Fruit fly (Drosophila melanogaster): ENCODE measurements around the gene bcd.

The bcd gene

DNA sequence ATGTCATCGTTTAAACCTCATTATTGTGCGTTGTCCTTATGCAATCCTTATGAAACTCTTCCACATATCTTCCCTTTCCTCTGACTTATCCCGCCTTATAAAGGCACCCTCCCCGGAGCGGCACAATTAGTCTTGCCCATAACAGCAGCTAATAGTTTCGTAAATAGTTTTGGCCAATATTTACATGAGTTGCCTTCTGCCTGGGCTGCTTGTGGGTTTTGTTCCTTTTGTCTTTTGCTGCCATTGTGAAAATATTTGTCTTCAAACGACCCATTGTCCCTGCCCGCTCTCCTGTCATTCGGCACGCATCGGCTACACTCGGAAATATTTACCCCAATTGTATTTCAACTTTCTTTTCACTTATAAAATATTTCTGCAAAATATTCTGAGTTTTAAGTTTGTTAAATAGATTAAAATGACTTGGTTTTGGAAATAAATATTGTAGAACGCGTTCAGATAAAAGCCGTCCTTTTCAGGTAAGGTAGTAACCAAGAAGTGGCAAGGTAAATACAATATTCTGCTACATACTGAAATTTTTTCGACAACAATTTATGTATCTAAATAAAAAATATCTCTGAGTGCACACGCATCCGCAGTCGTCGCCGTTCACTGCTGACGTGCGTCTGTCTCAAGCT, 35.6 kb downstream of the bcd start (continued):
- peak; percentile 94 for TF ChIP-seq sens (GFP tag)
- no peak for TF ChIP-seq mirr (GFP tag; optimal IDR thresholded peaks at IDR 0.05)
- no peak for TF ChIP-seq CG34422 (GFP tag; IDR thresholded peaks at IDR 0.05)
- TF ChIP-seq CG12942 (GFP tag; optimal IDR thresholded peaks at IDR 0.05) = no peak
- TF ChIP-seq en (GFP tag; optimal IDR thresholded peaks at IDR 0.05) = no peak
- TF ChIP-seq CG4424 (GFP tag; optimal IDR thresholded peaks at IDR 0.05) = peak; percentile 19
- no peak for TF ChIP-seq CG14667 (GFP tag; IDR thresholded peaks at IDR 0.05)
- TF ChIP-seq Sry-β (GFP tag; optimal IDR thresholded peaks at IDR 0.05) = no peak
- TF ChIP-seq CG4328 (GFP tag; optimal IDR thresholded peaks at IDR 0.05) = no peak
- TF ChIP-seq Hand (GFP tag; optimal IDR thresholded peaks at IDR 0.05) = no peak
- TF ChIP-seq Bgb (GFP tag; IDR thresholded peaks at IDR 0.05; ENCODE audit: partially characterized antibody) = no peak
- no peak for TF ChIP-seq eyg (GFP tag; optimal IDR thresholded peaks at IDR 0.05)
- TF ChIP-seq CG2712 (tag; optimal IDR thresholded peaks at IDR 0.05) = peak; percentile 74
- no peak for TF ChIP-seq ewg (GFP tag; optimal IDR thresholded peaks at IDR 0.05)
- no peak for TF ChIP-seq CG11560 (tag; IDR thresholded peaks at IDR 0.05)
- no peak for TF ChIP-seq Doc2 (GFP tag; IDR thresholded peaks at IDR 0.05)
- TF ChIP-seq sens-2 (GFP tag; IDR thresholded peaks at IDR 0.05) = no peak
- TF ChIP-seq Doc3 (GFP tag; IDR thresholded peaks at IDR 0.05; ENCODE audit: partially characterized antibody) = no peak
- TF ChIP-seq CG15696 (tag; optimal IDR thresholded peaks at IDR 0.05) = peak; percentile 72
- peak; percentile 1 for TF ChIP-seq CG16815 (GFP tag; optimal IDR thresholded peaks at IDR 0.05)
- no peak for TF ChIP-seq CG9609 (GFP tag; optimal IDR thresholded peaks at IDR 0.05)
- TF ChIP-seq HLH3B (GFP tag; IDR thresholded peaks at IDR 0.05) = no peak
- peak; percentile 40 for TF ChIP-seq CG30403 (GFP tag; optimal IDR thresholded peaks at IDR 0.05)
- peak; percentile 56 for TF ChIP-seq Sox100B (GFP tag; optimal IDR thresholded peaks at IDR 0.05)
- no peak for TF ChIP-seq CG16779 (GFP tag; IDR thresholded peaks at IDR 0.05)
- TF ChIP-seq NK7.1 (GFP tag; optimal IDR thresholded peaks at IDR 0.05) = no peak
- TF ChIP-seq Six4 (GFP tag; optimal IDR thresholded peaks at IDR 0.05) = no peak
- TF ChIP-seq gce (GFP tag; IDR thresholded peaks at IDR 0.05) = no peak
- TF ChIP-seq CG6654 (GFP tag; optimal IDR thresholded peaks at IDR 0.05) = peak; percentile 13
- TF ChIP-seq Camta (GFP tag; optimal IDR thresholded peaks at IDR 0.05) = peak; percentile 25
- TF ChIP-seq YL-1 (GFP tag; optimal IDR thresholded peaks at IDR 0.05) = no peak
- TF ChIP-seq Ravus (GFP tag; IDR thresholded peaks at IDR 0.05) = no peak
- no peak for TF ChIP-seq Sin3A (optimal IDR thresholded peaks at IDR 0.05)
- no peak for TF ChIP-seq cato (GFP tag; optimal IDR thresholded peaks at IDR 0.05; ENCODE audit: borderline replicate concordance)
- TF ChIP-seq CG33213 (GFP tag; optimal IDR thresholded peaks at IDR 0.05) = no peak
- no peak for TF ChIP-seq fd3F (GFP tag; optimal IDR thresholded peaks at IDR 0.05)
- no peak for TF ChIP-seq bowl (GFP tag; IDR thresholded peaks at IDR 0.05)
- no peak for TF ChIP-seq CG9932 (GFP tag; IDR thresholded peaks at IDR 0.05)
- TF ChIP-seq CG8281 (tag; optimal IDR thresholded peaks at IDR 0.05) = no peak
- no peak for TF ChIP-seq B-H2 (GFP tag; optimal IDR thresholded peaks at IDR 0.05)
- no peak for TF ChIP-seq vfl (GFP tag; optimal IDR thresholded peaks at IDR 0.05)
- TF ChIP-seq Mrtf (GFP tag; IDR thresholded peaks at IDR 0.05) = no peak
- no peak for TF ChIP-seq ap (GFP tag; IDR thresholded peaks at IDR 0.05)
- no peak for TF ChIP-seq dan (GFP tag; IDR thresholded peaks at IDR 0.05)
- TF ChIP-seq CG18619 (GFP tag; optimal IDR thresholded peaks at IDR 0.05) = no peak
- TF ChIP-seq CG12104 (GFP tag; optimal IDR thresholded peaks at IDR 0.05) = no peak
- no peak for TF ChIP-seq run (tag; optimal IDR thresholded peaks at IDR 0.05)
- TF ChIP-seq CG18476 (GFP tag; optimal IDR thresholded peaks at IDR 0.05) = no peak
- TF ChIP-seq Side (GFP tag; optimal IDR thresholded peaks at IDR 0.05) = no peak
- no peak for TF ChIP-seq jumu (GFP tag; optimal IDR thresholded peaks at IDR 0.05)
- peak; percentile 62 for TF ChIP-seq Xrp1 (GFP tag; IDR thresholded peaks at IDR 0.05)
- no peak for TF ChIP-seq PHDP (tag; optimal IDR thresholded peaks at IDR 0.05)

Data from whole organism, embryonic.